Worm (Caenorhabditis elegans): ENCODE data around the gene pfd-5.

pfd-5 gene

DNA sequence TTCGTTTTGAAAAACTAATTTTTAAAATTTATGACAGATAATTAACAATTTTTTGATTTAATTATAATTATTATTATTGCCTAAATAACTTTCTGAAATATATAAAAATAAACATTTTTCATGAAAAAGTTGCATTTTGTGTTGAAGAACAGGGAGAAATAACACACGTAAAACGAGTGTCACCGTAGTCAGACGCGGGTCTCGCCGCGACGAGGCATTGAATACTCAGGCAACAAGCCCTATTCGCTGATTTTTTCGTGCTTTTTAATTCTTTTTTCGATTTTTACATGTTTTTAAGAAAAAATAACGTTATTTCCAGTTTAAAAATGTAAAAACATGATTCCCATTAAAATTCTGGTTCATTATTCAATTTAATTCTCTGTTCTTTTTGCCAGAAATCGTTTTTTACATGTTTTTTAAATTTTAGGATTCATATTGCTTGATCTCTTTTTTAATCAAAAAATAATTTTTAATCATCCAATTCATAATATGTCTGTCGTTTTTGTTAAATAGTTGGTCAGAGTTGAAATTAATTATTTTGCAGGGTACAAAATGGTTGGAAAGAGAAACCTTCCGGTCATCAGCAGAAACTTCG lies 9.3 kb upstream of the pfd-5 start, which contains the start of gene rpl-6:
TSS of gene rpl-6 (plus strand) at position 545 of the 595 bp plus-strand sequence.
- TF ChIP-seq arid-1 (GFP tag; conservative IDR thresholded peaks at IDR 0.05), result peak; percentile 80
- no peak for TF ChIP-seq lir-3 (tag; optimal IDR thresholded peaks at IDR 0.05)
- peak; percentile 82 for TF ChIP-seq nhr-102 (tag; optimal IDR thresholded peaks at IDR 0.05)
- peak; percentile 87 for TF ChIP-seq T20F7.1 (GFP tag; optimal IDR thresholded peaks at IDR 0.05)
- TF ChIP-seq nhr-11 (tag; optimal IDR thresholded peaks at IDR 0.05), result peak; percentile 87
- TF ChIP-seq snpc-4 (tag; optimal IDR thresholded peaks at IDR 0.05), result peak; percentile 25
- TF ChIP-seq lin-38 (GFP tag; IDR thresholded peaks at IDR 0.05), result peak; percentile 82
- TF ChIP-seq nhr-42 (GFP tag; IDR thresholded peaks at IDR 0.05), result no peak
- peak in 1 of 2 experiments; percentile 77 for TF ChIP-seq ZK546.5 (tag; optimal IDR thresholded peaks at IDR 0.05)
- no peak for TF ChIP-seq saeg-2 (GFP tag; IDR thresholded peaks at IDR 0.05)
- TF ChIP-seq pha-4 (GFP tag; IDR thresholded peaks at IDR 0.05), result peak; percentile 24; the same call in 1 of the 2 replicates
- peak; percentile 86 for TF ChIP-seq pha-4 (tag; optimal IDR thresholded peaks at IDR 0.05)
- peak; percentile 88 for TF ChIP-seq dpl-1 (GFP tag; optimal IDR thresholded peaks at IDR 0.05)
- no peak for TF ChIP-seq daf-16 (GFP tag; optimal IDR thresholded peaks at IDR 0.05)
- TF ChIP-seq daf-16 (tag; optimal IDR thresholded peaks at IDR 0.05), result peak; percentile 85
- TF ChIP-seq zip-11 (GFP tag; IDR thresholded peaks at IDR 0.05), result no peak
- TF ChIP-seq php-3 (GFP tag; IDR thresholded peaks at IDR 0.05), result no peak
- 0 out of 2 replicates have a peak, but pooled peaks have one; percentile 32 for TF ChIP-seq ceh-44 (GFP tag; IDR thresholded peaks at IDR 0.05)
- peak; percentile 78 for TF ChIP-seq hmg-1.1 (GFP tag; IDR thresholded peaks at IDR 0.05)
- peak; percentile 24 for TF ChIP-seq nhr-48 (tag; optimal IDR thresholded peaks at IDR 0.05)
- TF ChIP-seq lsy-2 (tag; optimal IDR thresholded peaks at IDR 0.05), result peak; percentile 98 to 100
- peak; percentile 66; the same call in 1 of the 2 replicates for TF ChIP-seq zfp-3 (GFP tag; conservative IDR thresholded peaks at IDR 0.05)
- peak; percentile 46; the same call in 1 of the 2 replicates for TF ChIP-seq ctbp-1 (GFP tag; IDR thresholded peaks at IDR 0.05)
- TF ChIP-seq sdz-12 (GFP tag; optimal IDR thresholded peaks at IDR 0.05), result no peak
- peak; percentile 86 for TF ChIP-seq dve-1 (tag; optimal IDR thresholded peaks at IDR 0.05; ENCODE audit: insufficient read depth)
- peak; percentile 37; the same call in 1 of the 2 replicates for TF ChIP-seq daf-19 (GFP tag; conservative IDR thresholded peaks at IDR 0.05)
- peak; percentile 91 for TF ChIP-seq mes-2 (tag; optimal IDR thresholded peaks at IDR 0.05; ENCODE audit: poor library complexity, severe bottlenecking)
- TF ChIP-seq ama-1 (optimal IDR thresholded peaks at IDR 0.05), result peak; percentile 33
- TF ChIP-seq ceh-20 (GFP tag; IDR thresholded peaks at IDR 0.05), result peak; percentile 27; the same call in 1 of the 2 replicates
- peak; percentile 17 for TF ChIP-seq gei-8 (GFP tag; optimal IDR thresholded peaks at IDR 0.05)
- TF ChIP-seq ztf-7 (tag; optimal IDR thresholded peaks at IDR 0.05), result peak; percentile 19
- TF ChIP-seq hlh-30 (tag; optimal IDR thresholded peaks at IDR 0.05; ENCODE audit: insufficient read depth), result peak; percentile 88
- TF ChIP-seq mdl-1 (tag; optimal IDR thresholded peaks at IDR 0.05), result peak in 1 of 2 experiments; percentile 26
- peak; percentile 64 for TF ChIP-seq duxl-1 (tag; optimal IDR thresholded peaks at IDR 0.05; ENCODE audit: poor library complexity)
- peak; percentile 62 for TF ChIP-seq nhr-25 (tag; optimal IDR thresholded peaks at IDR 0.05; ENCODE audit: borderline replicate concordance, insufficient read depth)
- TF ChIP-seq Y75B8A.6 (GFP tag; IDR thresholded peaks at IDR 0.05), result no peak
- peak; percentile 90 for TF ChIP-seq nhr-6 (tag; optimal IDR thresholded peaks at IDR 0.05)
- no peak for TF ChIP-seq egl-43 (GFP tag; IDR thresholded peaks at IDR 0.05)
- TF ChIP-seq fos-1 (tag; optimal IDR thresholded peaks at IDR 0.05), result no peak
- peak; percentile 46 for TF ChIP-seq F37D6.2 (tag; optimal IDR thresholded peaks at IDR 0.05)
- no peak for TF ChIP-seq unc-39 (tag; optimal IDR thresholded peaks at IDR 0.05)
- peak; percentile 77 for TF ChIP-seq fkh-10 (GFP tag; optimal IDR thresholded peaks at IDR 0.05)
- TF ChIP-seq F49E8.2 (tag; optimal IDR thresholded peaks at IDR 0.05; ENCODE audit: borderline replicate concordance), result no peak
- no peak for TF ChIP-seq ceh-32 (tag; optimal IDR thresholded peaks at IDR 0.05; ENCODE audit: poor library complexity)
- 0 out of 2 replicates have a peak, but pooled peaks have one; percentile 17 for TF ChIP-seq lim-7 (GFP tag; IDR thresholded peaks at IDR 0.05)
- TF ChIP-seq mep-1 (tag; optimal IDR thresholded peaks at IDR 0.05), result peak; percentile 91
- TF ChIP-seq zag-1 (tag; optimal IDR thresholded peaks at IDR 0.05), result no peak
- TF ChIP-seq spr-1 (tag; optimal IDR thresholded peaks at IDR 0.05), result peak; percentile 56
- TF ChIP-seq T26A8.4 (GFP tag; IDR thresholded peaks at IDR 0.05), result peak; percentile 76
- TF ChIP-seq aly-2 (tag; optimal IDR thresholded peaks at IDR 0.05), result no peak
